Worm (Caenorhabditis elegans) whole organism, late embryonic: ENCODE measurements around the gene prmn-1.

Source experiments
- ceh-18 ChIP-seq: sonication (generic microtip); optimal IDR thresholded peaks from 2 replicates; lab custom pipeline; 2016; ENCODE audit warnings: missing genetic modification characterization, missing compliant biosample characterization
- ceh-22 ChIP-seq: sonication (generic microtip); optimal IDR thresholded peaks from 2 replicates; lab custom pipeline; 2017; ENCODE audit warnings: missing biosample characterization, missing genetic modification characterization
- hlh-15 ChIP-seq: sonication (generic microtip); optimal IDR thresholded peaks from 2 replicates; lab custom pipeline; 2016; ENCODE audit warnings: missing genetic modification characterization, missing compliant biosample characterization
- hlh-30 ChIP-seq: sonication (generic microtip); optimal IDR thresholded peaks from 2 replicates; lab custom pipeline; 2017; ENCODE audit warnings: antibody characterized with exemption, missing genetic modification characterization, missing compliant biosample characterization; ENCODE audit not compliant: insufficient read depth
- lin-11 ChIP-seq: fragments of 200-800 bp; sonication (Bioruptor generic); optimal IDR thresholded peaks from 2 replicates; lab custom pipeline; 2018; ENCODE audit warnings: mild to moderate bottlenecking, missing genetic modification characterization, missing compliant biosample characterization
- nfya-1 ChIP-seq: sonication (generic microtip); optimal IDR thresholded peaks from 2 replicates; lab custom pipeline; 2017; ENCODE audit warnings: missing genetic modification characterization, mild to moderate bottlenecking, missing compliant biosample characterization, antibody characterized with exemption, moderate library complexity
- pag-3 ChIP-seq: sonication (generic microtip); optimal IDR thresholded peaks from 2 replicates; lab custom pipeline; 2016; ENCODE audit warnings: missing compliant biosample characterization, missing genetic modification characterization, borderline replicate concordance
- zip-5 ChIP-seq: sonication (generic microtip); optimal IDR thresholded peaks from 2 replicates; lab custom pipeline; 2016; ENCODE audit warnings: missing genetic modification characterization, missing compliant biosample characterization

- TF ChIP-seq ceh-22 (tag; lab: Kevin White, UChicago), result no peak
- no peak for TF ChIP-seq ceh-18 (tag; lab: Kevin White, UChicago)
- no peak for TF ChIP-seq hlh-15 (tag; lab: Kevin White, UChicago)
- no peak for TF ChIP-seq hlh-30 (tag; lab: Kevin White, UChicago)
- no peak for TF ChIP-seq nfya-1 (tag; lab: Kevin White, UChicago)
- TF ChIP-seq lin-11, result no peak
- TF ChIP-seq pag-3 (tag; lab: Kevin White, UChicago), result no peak
- TF ChIP-seq zip-5 (tag; lab: Kevin White, UChicago), result no peak
Observed at ce11 chrX:11357516-11357915, 27.4 kb upstream of the prmn-1 start, which contains the start of gene pgp-4.
